Worm (Caenorhabditis elegans) whole organism, early embryonic: ENCODE measurements around the gene hsb-1.

Experiments
- ama-1 ChIP-seq: fragments of 150-350 bp; optimal IDR thresholded peaks from 2 replicates; lab custom pipeline; 2014
- flt-1 ChIP-seq: fragments of 200-800 bp; sonication (Bioruptor generic); IDR thresholded peaks from 2 replicates; pipeline ENCODE4 v1.3.6; 2022; ENCODE audit warnings: missing genetic modification characterization, missing compliant biosample characterization
- hmbx-1 ChIP-seq: sonication (generic microtip); optimal IDR thresholded peaks from 2 replicates; lab custom pipeline; 2016; ENCODE audit warnings: mild to moderate bottlenecking, missing genetic modification characterization, missing compliant biosample characterization
- hnd-1 ChIP-seq: sonication (generic microtip); optimal IDR thresholded peaks from 2 replicates; lab custom pipeline; 2016; ENCODE audit warnings: missing genetic modification characterization, missing compliant biosample characterization
- scrt-1 ChIP-seq: fragments of 200-800 bp; sonication (Bioruptor generic); IDR thresholded peaks from 2 replicates; pipeline ENCODE4 v1.3.6; 2022; ENCODE audit warnings: missing genetic modification characterization, missing compliant biosample characterization
- tbx-37 ChIP-seq: fragments of 200-800 bp; sonication (Bioruptor generic); conservative IDR thresholded peaks from 2 replicates; pipeline ENCODE4 v1.3.6; 2022; ENCODE audit warnings: missing genetic modification reagents, missing genetic modification characterization, missing compliant biosample characterization

DNA sequence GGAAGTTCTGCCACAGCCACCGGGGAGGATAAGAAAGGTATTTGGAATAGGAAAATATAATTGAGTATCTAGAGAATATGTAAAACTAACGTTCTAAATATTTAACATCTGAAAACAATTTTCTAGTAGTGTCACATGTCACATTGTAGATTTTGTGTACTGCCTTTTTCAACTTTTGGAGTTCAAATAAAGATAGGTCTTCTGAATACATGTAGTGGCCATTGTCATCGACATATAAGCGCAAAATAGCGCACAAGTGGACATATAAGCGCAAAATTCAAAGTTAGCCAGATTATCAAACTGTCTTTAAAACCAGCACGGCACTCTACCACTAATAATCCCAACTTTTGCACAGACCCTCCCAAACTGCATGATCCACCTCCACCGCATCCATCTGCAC is 7.2 kb upstream of the hsb-1 start:
- TF ChIP-seq scrt-1, result no peak
- TF ChIP-seq ama-1 (lab: Kevin White, UChicago), result no peak
- TF ChIP-seq flt-1, result no peak
- TF ChIP-seq tbx-37 (GFP tag; lab: Robert Waterston, UW), result no peak
- no peak for TF ChIP-seq hmbx-1 (tag; lab: Kevin White, UChicago)
- TF ChIP-seq hnd-1, result no peak
